Worm (Caenorhabditis elegans): Measurements from ENCODE around the gene let-268.

Gene let-268

ce11 chrII:10065472-10065871 is 25.7 kb upstream of the let-268 start:
- no peak for TF ChIP-seq lsy-2 (tag; optimal IDR thresholded peaks at IDR 0.05)

- TF ChIP-seq F13H6.1 (tag; optimal IDR thresholded peaks at IDR 0.05) (no peak), egl-27 (tag; optimal IDR thresholded peaks at IDR 0.05) (no peak), nhr-21 (tag; optimal IDR thresholded peaks at IDR 0.05) (no peak), sma-9 (GFP tag; optimal IDR thresholded peaks at IDR 0.05) (no peak), sma-9 (tag; optimal IDR thresholded peaks at IDR 0.05) (no peak), ceh-16 (tag; optimal IDR thresholded peaks at IDR 0.05) (no peak), dmd-4 (tag; optimal IDR thresholded peaks at IDR 0.05) (no peak), nhr-129 (tag; optimal IDR thresholded peaks at IDR 0.05) (no peak), nhr-10 (tag; optimal IDR thresholded peaks at IDR 0.05) (no peak), blmp-1 (tag; optimal IDR thresholded peaks at IDR 0.05; ENCODE audit: insufficient read depth) (no peak), ZK546.5 (tag; optimal IDR thresholded peaks at IDR 0.05) (no peak)
These were observed 20.7 kb upstream of the let-268 start, which contains the start of gene stg-1 for ce11 chrII:10060508-10060907. stg-1 (minus strand) TSS chrII:10060660.

ce11 chrII:10056545-10057038 is 16.8 kb upstream of the let-268 start, which contains the start of gene C18D1.2:
C18D1.2 (plus strand) TSS chrII:10056988.
- TF ChIP-seq ceh-82 (tag; optimal IDR thresholded peaks at IDR 0.05): no peak
- TF ChIP-seq ama-1 (optimal IDR thresholded peaks at IDR 0.05): no peak
- no peak for TF ChIP-seq unc-39 (tag; optimal IDR thresholded peaks at IDR 0.05)

- TF ChIP-seq elt-3 (tag; optimal IDR thresholded peaks at IDR 0.05) (no peak), peb-1 (tag; optimal IDR thresholded peaks at IDR 0.05) (no peak), crh-2 (tag; optimal IDR thresholded peaks at IDR 0.05) (no peak), lin-13 (GFP tag; optimal IDR thresholded peaks at IDR 0.05) (no peak), nhr-21 (tag; optimal IDR thresholded peaks at IDR 0.05) (no peak), blmp-1 (tag; optimal IDR thresholded peaks at IDR 0.05; ENCODE audit: insufficient read depth) (no peak), lin-11 (tag; optimal IDR thresholded peaks at IDR 0.05) (no peak), dmd-4 (tag; optimal IDR thresholded peaks at IDR 0.05) (no peak), F13H6.1 (tag; optimal IDR thresholded peaks at IDR 0.05) (no peak)
These were observed 11.7 kb upstream of the let-268 start for ce11 chrII:10051485-10051884.

ce11 chrII:10048568-10048967 is 8.8 kb upstream of the let-268 start, which contains the start of gene flp-4:
flp-4 (plus strand) TSS chrII:10048868.
- TF ChIP-seq lin-13 (GFP tag; optimal IDR thresholded peaks at IDR 0.05): no peak

- no peak for TF ChIP-seq Y55F3AM.14 (GFP tag; optimal IDR thresholded peaks at IDR 0.05)
- TF ChIP-seq unc-62 (GFP tag; optimal IDR thresholded peaks at IDR 0.05): no peak
- no peak for TF ChIP-seq snpc-4 (tag; optimal IDR thresholded peaks at IDR 0.05)
- no peak for TF ChIP-seq elt-3 (tag; optimal IDR thresholded peaks at IDR 0.05)
- TF ChIP-seq nhr-25 (tag; optimal IDR thresholded peaks at IDR 0.05): no peak
- TF ChIP-seq mbf-1 (tag; optimal IDR thresholded peaks at IDR 0.05): no peak
- TF ChIP-seq ama-1 (optimal IDR thresholded peaks at IDR 0.05): no peak
- TF ChIP-seq ztf-4 (tag; optimal IDR thresholded peaks at IDR 0.05): no peak
- no peak for TF ChIP-seq egl-27 (tag; optimal IDR thresholded peaks at IDR 0.05)
- TF ChIP-seq lin-39 (tag; optimal IDR thresholded peaks at IDR 0.05): no peak
- no peak for TF ChIP-seq C34F6.9 (tag; optimal IDR thresholded peaks at IDR 0.05)
- TF ChIP-seq zag-1 (tag; optimal IDR thresholded peaks at IDR 0.05): no peak
- TF ChIP-seq unc-55 (GFP tag; optimal IDR thresholded peaks at IDR 0.05): no peak
- no peak for TF ChIP-seq nhr-6 (tag; optimal IDR thresholded peaks at IDR 0.05)
These were observed 5.9 kb upstream of the let-268 start for ce11 chrII:10045670-10046069.

- TF ChIP-seq sma-9 (GFP tag; optimal IDR thresholded peaks at IDR 0.05): no peak
- TF ChIP-seq sma-9 (tag; optimal IDR thresholded peaks at IDR 0.05): no peak
- TF ChIP-seq lin-13 (GFP tag; optimal IDR thresholded peaks at IDR 0.05): peak; percentile 35
- TF ChIP-seq unc-55 (GFP tag; optimal IDR thresholded peaks at IDR 0.05): peak; percentile 71
- TF ChIP-seq elt-1 (tag; optimal IDR thresholded peaks at IDR 0.05): no peak
- TF ChIP-seq nhr-129 (tag; optimal IDR thresholded peaks at IDR 0.05): peak; percentile 71
- no peak for TF ChIP-seq ztf-4 (tag; optimal IDR thresholded peaks at IDR 0.05)
- peak in 1 of 2 experiments; percentile 62 for TF ChIP-seq lsy-2 (tag; optimal IDR thresholded peaks at IDR 0.05)
- peak; percentile 31 for TF ChIP-seq crh-2 (tag; optimal IDR thresholded peaks at IDR 0.05)
- TF ChIP-seq C34F6.9 (tag; optimal IDR thresholded peaks at IDR 0.05): peak; percentile 68
- no peak for TF ChIP-seq aly-2 (tag; optimal IDR thresholded peaks at IDR 0.05)
These were observed 5.2 kb upstream of the let-268 start, which contains the start of the genes F52H3.11 and bath-38 for ce11 chrII:10044961-10045360. F52H3.11 (minus strand) TSS chrII:10045163. bath-38 (minus strand) TSS chrII:10045270.
